Worm (Caenorhabditis elegans) whole organism, late embryonic: ENCODE results near the gene irld-50.

ENCODE experiments used
- Y22D7AL.16 ChIP-seq: sonication (generic microtip); optimal IDR thresholded peaks from 2 replicates; lab custom pipeline; 2016; ENCODE audit warnings: missing genetic modification characterization, missing compliant biosample characterization
- ceh-9 ChIP-seq: sonication (generic microtip); optimal IDR thresholded peaks from 2 replicates; lab custom pipeline; 2016; ENCODE audit warnings: mild to moderate bottlenecking, missing genetic modification characterization, inconsistent platforms, missing compliant biosample characterization
- elt-2 ChIP-seq: sonication (generic microtip); optimal IDR thresholded peaks from 2 replicates; lab custom pipeline; 2016; ENCODE audit warnings: missing genetic modification reagents, missing genetic modification characterization, missing compliant biosample characterization
- gmeb-2 ChIP-seq: sonication (generic microtip); optimal IDR thresholded peaks from 2 replicates; lab custom pipeline; 2016; ENCODE audit warnings: missing genetic modification characterization, inconsistent platforms, missing compliant biosample characterization
- lim-6 ChIP-seq: sonication (generic microtip); optimal IDR thresholded peaks from 2 replicates; lab custom pipeline; 2016; ENCODE audit warnings: missing genetic modification characterization, missing compliant biosample characterization
- nfya-1 ChIP-seq: sonication (generic microtip); optimal IDR thresholded peaks from 2 replicates; lab custom pipeline; 2017; ENCODE audit warnings: missing genetic modification characterization, mild to moderate bottlenecking, missing compliant biosample characterization, antibody characterized with exemption, moderate library complexity
- tbx-2 ChIP-seq: sonication (generic microtip); optimal IDR thresholded peaks from 2 replicates; lab custom pipeline; 2016; ENCODE audit warnings: missing genetic modification characterization, missing compliant biosample characterization

Gene irld-50

ce11 chrII:2894295-2894694, 49.6 kb downstream of the irld-50 start, which contains the start of gene sqv-2:
TSS of gene sqv-2 (minus strand) at chrII:2894395.
- TF ChIP-seq elt-2 (tag; lab: Kevin White, UChicago) (no peak), lim-6 (tag; lab: Kevin White, UChicago) (no peak), nfya-1 (tag; lab: Kevin White, UChicago) (no peak), tbx-2 (tag; lab: Kevin White, UChicago) (no peak), ceh-9 (no peak), Y22D7AL.16 (tag; lab: Kevin White, UChicago) (no peak), gmeb-2 (tag; lab: Kevin White, UChicago) (no peak)
